Worm (Caenorhabditis elegans) whole organism, dauer: Measurements from ENCODE around the gene W02F12.8.

Source experiments
- unc-62 ChIP-seq: sonication (generic microtip); optimal IDR thresholded peaks from 2 replicates; lab custom pipeline; 2017; ENCODE audit warnings: missing biosample characterization, missing genetic modification reagents, missing genetic modification characterization

The W02F12.8 gene

DNA sequence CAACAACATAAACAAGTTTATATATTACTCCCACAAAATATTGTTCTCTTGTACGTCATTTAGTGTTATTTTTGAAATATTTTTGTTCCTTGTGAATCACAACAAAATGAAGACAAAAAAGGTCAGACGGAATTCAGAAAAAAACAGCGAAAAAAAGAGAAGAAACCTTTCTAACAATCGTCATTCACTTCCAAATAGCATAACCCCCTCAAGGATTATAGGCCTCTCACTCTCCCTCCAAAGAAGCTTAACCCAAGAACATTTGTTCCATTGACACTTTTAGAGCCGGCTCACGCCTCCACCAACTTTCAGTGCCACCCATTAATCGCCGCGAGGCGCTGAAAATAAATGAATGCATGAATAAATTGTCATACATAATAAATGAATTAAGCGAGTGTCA lies 35.0 kb downstream of the W02F12.8 start:
- no peak for TF ChIP-seq unc-62 (GFP tag; lab: Kevin White, UChicago)

ce11 chrV:6658765-6659164 lies 35.8 kb downstream of the W02F12.8 start:
- TF ChIP-seq unc-62 (GFP tag; lab: Kevin White, UChicago), result no peak

DNA sequence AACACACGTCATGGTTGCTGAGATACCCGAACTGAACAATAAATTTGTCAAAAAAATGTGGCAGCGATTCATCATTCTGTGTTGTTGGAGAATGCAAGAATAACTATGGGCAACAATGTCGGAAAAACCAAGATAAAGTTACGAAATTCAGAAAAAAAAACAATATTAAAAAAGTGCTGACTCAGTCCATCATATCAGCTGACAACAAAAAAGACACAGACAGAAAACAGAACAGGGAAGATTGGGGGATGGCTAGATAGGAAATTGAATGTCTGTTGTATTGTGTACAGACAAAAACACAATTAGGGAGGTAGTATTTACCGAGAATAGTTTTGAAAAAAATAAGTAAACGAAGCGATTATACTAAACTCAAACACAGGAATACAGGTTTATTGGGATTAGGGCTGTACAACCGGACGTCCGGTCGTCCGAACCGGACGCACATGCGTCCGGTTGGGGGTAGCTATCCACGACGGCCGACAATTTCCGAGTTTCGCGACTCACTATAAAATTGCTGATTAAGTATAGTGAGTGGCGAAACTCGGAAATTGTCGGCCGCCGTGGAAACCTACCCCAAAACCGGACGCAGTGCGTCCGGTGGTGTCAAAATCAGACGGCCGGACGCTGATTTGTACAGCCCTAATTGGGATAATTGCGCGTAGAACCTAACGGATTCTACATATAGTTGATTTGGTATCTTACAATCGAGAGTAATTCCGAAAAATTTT lies 36.9 kb downstream of the W02F12.8 start:
- TF ChIP-seq unc-62 (GFP tag; lab: Kevin White, UChicago), result no peak

DNA sequence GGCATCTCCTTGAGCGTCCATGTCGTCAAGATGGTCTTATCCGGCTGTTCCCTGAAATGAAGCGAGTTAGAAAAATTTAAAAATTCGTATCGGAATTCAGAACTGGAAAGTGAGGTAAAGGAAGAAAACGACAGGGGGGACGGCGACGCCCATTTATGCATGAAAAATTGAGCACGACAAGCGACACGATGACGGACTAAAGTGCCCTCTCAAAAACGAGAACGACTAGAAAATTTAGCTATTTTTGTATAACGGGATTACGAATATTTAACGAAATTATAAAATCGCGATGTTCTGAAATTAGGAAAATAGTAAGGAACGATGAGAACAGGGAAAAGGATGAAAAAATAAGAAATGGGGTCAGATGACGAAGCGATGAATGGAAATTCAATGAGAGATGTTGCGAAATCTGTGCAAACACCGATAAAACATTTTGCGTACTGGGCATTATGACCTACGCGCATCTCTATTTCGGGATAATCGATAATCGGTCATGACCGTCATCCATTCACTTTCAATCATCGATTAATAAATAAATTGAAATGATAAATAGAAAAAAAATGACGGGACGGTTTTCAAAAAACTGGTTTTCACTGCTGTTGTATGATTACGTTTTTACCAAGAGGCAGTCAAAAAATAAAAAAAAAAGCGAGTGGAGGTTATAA lies 38.0 kb downstream of the W02F12.8 start, which contains the start of gene snb-1:
snb-1 (minus strand) TSS at position 51 of the 665 bp plus-strand sequence.
- no peak for TF ChIP-seq unc-62 (GFP tag; lab: Kevin White, UChicago)

ce11 chrV:6655174-6655573 lies 39.4 kb downstream of the W02F12.8 start, which contains the start of gene syx-18:
TSS of gene syx-18 (minus strand) at chrV:6655449.
- TF ChIP-seq unc-62 (GFP tag; lab: Kevin White, UChicago), result no peak

ce11 chrV:6652051-6652450 lies 42.5 kb downstream of the W02F12.8 start, which contains the start of gene T10H9.8:
TSS of gene T10H9.8 (plus strand) at chrV:6652351.
- no peak for TF ChIP-seq unc-62 (GFP tag; lab: Kevin White, UChicago)

- TF ChIP-seq unc-62 (GFP tag; lab: Kevin White, UChicago), result no peak
Observed at ce11 chrV:6650508-6650907, 44.1 kb downstream of the W02F12.8 start.

DNA sequence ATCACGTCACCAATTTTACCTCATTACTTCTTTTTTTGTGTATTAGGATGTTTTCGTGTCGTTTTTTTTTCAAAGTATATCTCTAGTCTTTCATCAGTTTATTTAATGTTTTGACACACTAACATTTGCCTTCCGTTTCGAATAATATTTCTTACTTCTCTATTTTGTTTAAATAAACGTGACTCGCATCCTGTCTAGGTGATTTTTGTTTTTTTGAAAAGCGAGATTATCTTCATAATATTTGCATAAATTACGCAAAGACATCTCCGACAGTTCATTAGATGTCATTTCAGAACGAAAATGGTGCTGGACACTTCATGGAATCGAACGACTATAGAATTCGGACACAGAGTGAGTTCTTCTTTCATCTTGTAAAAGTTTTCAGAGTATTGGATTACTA lies 45.3 kb downstream of the W02F12.8 start, which contains the start of gene T10H9.1:
T10H9.1 (plus strand) TSS at position 301 of the 400 bp plus-strand sequence.
- no peak for TF ChIP-seq unc-62 (GFP tag; lab: Kevin White, UChicago)

ce11 chrV:6645810-6646209 lies 48.8 kb downstream of the W02F12.8 start:
- TF ChIP-seq unc-62 (GFP tag; lab: Kevin White, UChicago), result no peak
